Fruit fly (Drosophila melanogaster): Measurements from ENCODE around the gene CG13028.

dm6 chr3L:16890650-16891336 is 32.3 kb upstream of the CG13028 start:
- TF ChIP-seq Dll (optimal IDR thresholded peaks at IDR 0.05) = peak; percentile 82
- no peak for TF ChIP-seq usp (GFP tag; optimal IDR thresholded peaks at IDR 0.05)
- no peak for TF ChIP-seq EcR (GFP tag; optimal IDR thresholded peaks at IDR 0.05)
- no peak for TF ChIP-seq CG8478 (optimal IDR thresholded peaks at IDR 0.05)
- no peak for TF ChIP-seq pan (optimal IDR thresholded peaks at IDR 0.05)
- no peak for TF ChIP-seq psq (optimal IDR thresholded peaks at IDR 0.05)

Data from whole organism.